Fruit fly (Drosophila melanogaster): Measurements from ENCODE around the gene aay.

aay gene

DNA sequence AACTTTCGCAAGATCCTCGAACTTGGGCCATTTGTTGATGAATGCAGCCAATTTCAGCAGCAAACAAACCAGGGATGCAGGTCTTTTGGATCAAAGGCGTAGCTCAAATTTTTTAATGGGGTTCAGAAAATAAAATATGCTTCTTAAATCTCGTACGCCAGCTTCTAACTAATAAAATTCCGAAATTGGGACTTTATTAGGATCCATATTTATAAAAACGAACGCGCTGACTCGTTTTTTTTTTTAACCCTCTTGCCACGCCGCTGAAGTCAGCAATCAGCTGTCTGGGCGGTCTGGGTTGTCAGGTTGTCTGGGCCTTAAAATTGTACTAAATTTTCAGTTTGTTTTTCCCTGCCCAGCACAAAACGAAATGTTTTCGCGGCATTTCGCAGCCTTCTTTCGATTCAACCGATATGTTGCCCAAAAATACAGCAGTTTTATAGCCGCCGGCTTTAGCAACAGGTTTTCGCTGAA is 34.6 kb downstream of the aay start, which contains the start of gene CG3437 (continued):
- TF ChIP-seq jumu (GFP tag; optimal IDR thresholded peaks at IDR 0.05) (peak; percentile 99), CG1529 (GFP tag; optimal IDR thresholded peaks at IDR 0.05) (peak; percentile 97), rib (GFP tag; IDR thresholded peaks at IDR 0.05) (peak; percentile 99), CG2116 (GFP tag; optimal IDR thresholded peaks at IDR 0.05) (peak; percentile 90), CG18599 (GFP tag; optimal IDR thresholded peaks at IDR 0.05) (peak; percentile 99), CG6765 (GFP tag; optimal IDR thresholded peaks at IDR 0.05) (peak; percentile 99), ssp (GFP tag; IDR thresholded peaks at IDR 0.05) (peak; percentile 95), salm (tag; optimal IDR thresholded peaks at IDR 0.05) (peak; percentile 97), sna (GFP tag; IDR thresholded peaks at IDR 0.05; ENCODE audit: partially characterized antibody) (no peak; the same call in 1 of the 2 replicates), CHES-1-like (GFP tag; optimal IDR thresholded peaks at IDR 0.05) (peak; percentile 99), dati (GFP tag; IDR thresholded peaks at IDR 0.05) (peak; percentile 99), CG14050 (GFP tag; IDR thresholded peaks at IDR 0.05) (peak; percentile 99), CG8281 (tag; optimal IDR thresholded peaks at IDR 0.05) (peak; percentile 93), Mes4 (GFP tag; optimal IDR thresholded peaks at IDR 0.05) (peak; percentile 97), Dbx (GFP tag; IDR thresholded peaks at IDR 0.05) (peak; percentile 99), Nf-YC (tag; optimal IDR thresholded peaks at IDR 0.05) (peak; percentile 83), cwo (GFP tag; optimal IDR thresholded peaks at IDR 0.05) (peak; percentile 97), stwl (tag; optimal IDR thresholded peaks at IDR 0.05) (peak; percentile 80), BEAF-32 (GFP tag; optimal IDR thresholded peaks at IDR 0.05) (peak; percentile 47), CG18619 (GFP tag; optimal IDR thresholded peaks at IDR 0.05) (peak; percentile 98), lmd (GFP tag; IDR thresholded peaks at IDR 0.05) (peak; percentile 99), fru (optimal IDR thresholded peaks at IDR 0.05) (no peak), CG1832 (GFP tag; optimal IDR thresholded peaks at IDR 0.05) (no peak), CG2889 (GFP tag; IDR thresholded peaks at IDR 0.05) (peak; percentile 98), CG12299 (tag; optimal IDR thresholded peaks at IDR 0.05) (peak; percentile 97), Ets97D (GFP tag; optimal IDR thresholded peaks at IDR 0.05) (peak; percentile 94), CG30403 (GFP tag; optimal IDR thresholded peaks at IDR 0.05) (peak; percentile 99), pfk (GFP tag; optimal IDR thresholded peaks at IDR 0.05) (peak; percentile 79), lilli (GFP tag; optimal IDR thresholded peaks at IDR 0.05) (peak; percentile 99), dmrt99B (tag; optimal IDR thresholded peaks at IDR 0.05) (peak; percentile 98), Bgb (GFP tag; IDR thresholded peaks at IDR 0.05; ENCODE audit: partially characterized antibody) (no peak), CG13287 (GFP tag; IDR thresholded peaks at IDR 0.05; ENCODE audit: partially characterized antibody) (peak; percentile 58; the same call in 1 of the 2 replicates), dpn (GFP tag; optimal IDR thresholded peaks at IDR 0.05) (peak; percentile 99), CG6854 (GFP tag; optimal IDR thresholded peaks at IDR 0.05) (peak; percentile 98), NK7.1 (GFP tag; optimal IDR thresholded peaks at IDR 0.05) (peak; percentile 98), twi (tag; optimal IDR thresholded peaks at IDR 0.05) (peak; percentile 93), sens-2 (GFP tag; IDR thresholded peaks at IDR 0.05) (peak; percentile 99), Camta (GFP tag; optimal IDR thresholded peaks at IDR 0.05) (peak; percentile 97), Dip2 (GFP tag; IDR thresholded peaks at IDR 0.05) (peak; percentile 79), pros (GFP tag; optimal IDR thresholded peaks at IDR 0.05) (peak; percentile 76), CG13624 (GFP tag; optimal IDR thresholded peaks at IDR 0.05) (peak; percentile 99), Bdp1 (GFP tag; optimal IDR thresholded peaks at IDR 0.05) (peak; percentile 94), Hr78 (GFP tag; optimal IDR thresholded peaks at IDR 0.05) (peak in 1 of 2 experiments; percentile 86), Ptx1 (GFP tag; IDR thresholded peaks at IDR 0.05) (peak; percentile 100), CG9876 (GFP tag; optimal IDR thresholded peaks at IDR 0.05) (peak; percentile 97), Xrp1 (GFP tag; IDR thresholded peaks at IDR 0.05) (peak; percentile 100), Usf (GFP tag; optimal IDR thresholded peaks at IDR 0.05) (peak; percentile 99), sima (GFP tag; optimal IDR thresholded peaks at IDR 0.05) (peak; percentile 97), CG15073 (GFP tag; optimal IDR thresholded peaks at IDR 0.05) (peak; percentile 89), CG14667 (GFP tag; IDR thresholded peaks at IDR 0.05) (peak; percentile 99), Atf6 (GFP tag; IDR thresholded peaks at IDR 0.05) (peak; percentile 99)

All from whole organism, embryonic.